Worm (Caenorhabditis elegans) whole organism, mixed stage, embryonic: Measurements from ENCODE around the gene ZK666.1.

ENCODE experiments used
- blmp-1 ChIP-seq: fragments of 150-350 bp; optimal IDR thresholded peaks from 2 replicates; lab custom pipeline; 2014; ENCODE audit warnings: missing biosample characterization, missing genetic modification characterization
- ceh-43 ChIP-seq: fragments of 200-800 bp; sonication (Bioruptor generic); optimal IDR thresholded peaks from 2 replicates; lab custom pipeline; 2018; ENCODE audit warnings: mild to moderate bottlenecking, missing genetic modification characterization, moderate library complexity, missing compliant biosample characterization
- ces-1 ChIP-seq: fragments of 150-350 bp; optimal IDR thresholded peaks from 2 replicates; lab custom pipeline; 2014; ENCODE audit warnings: missing biosample characterization, missing genetic modification reagents, missing genetic modification characterization
- flh-1 ChIP-seq: fragments of 200-800 bp; sonication (Bioruptor generic); optimal IDR thresholded peaks from 2 replicates; lab custom pipeline; 2018; ENCODE audit warnings: mild to moderate bottlenecking, missing genetic modification characterization, moderate library complexity, missing compliant biosample characterization
- lin-13 ChIP-seq: fragments of 150-350 bp; optimal IDR thresholded peaks from 2 replicates; lab custom pipeline; 2014; ENCODE audit warnings: missing biosample characterization, missing genetic modification characterization
- lin-32 ChIP-seq: fragments of 200-800 bp; sonication (Bioruptor generic); optimal IDR thresholded peaks from 2 replicates; lab custom pipeline; 2018; ENCODE audit warnings: mild to moderate bottlenecking, missing genetic modification characterization, missing compliant biosample characterization
- mab-5 ChIP-seq: fragments of 150-350 bp; optimal IDR thresholded peaks from 2 replicates; lab custom pipeline; 2014; ENCODE audit warnings: missing biosample characterization, missing genetic modification characterization
- pha-4 ChIP-seq: fragments of 150-350 bp; optimal IDR thresholded peaks from 2 replicates; lab custom pipeline; 2018; ENCODE audit warnings: missing biosample characterization, missing genetic modification reagents, missing genetic modification characterization
- snpc-4 ChIP-seq: fragments of 150-350 bp; optimal IDR thresholded peaks from 2 replicates; lab custom pipeline; 2014; ENCODE audit warnings: missing biosample characterization, missing genetic modification characterization
- unc-120 ChIP-seq: sonication (generic microtip); optimal IDR thresholded peaks from 2 replicates; lab custom pipeline; 2017; ENCODE audit warnings: missing genetic modification characterization, missing compliant biosample characterization; ENCODE audit not compliant: poor library complexity, severe bottlenecking
- unc-62 ChIP-seq: fragments of 150-350 bp; optimal IDR thresholded peaks from 2 replicates; lab custom pipeline; 2014; ENCODE audit warnings: missing biosample characterization, missing genetic modification reagents, missing genetic modification characterization

- no peak for TF ChIP-seq lin-32 (GFP tag; lab: Kevin White, UChicago)
- no peak for TF ChIP-seq mab-5 (tag; lab: Kevin White, UChicago)
- no peak for TF ChIP-seq unc-62
- TF ChIP-seq pha-4 = no peak
- TF ChIP-seq ceh-43 (GFP tag; lab: Kevin White, UChicago) = no peak
- TF ChIP-seq snpc-4 (tag; lab: Kevin White, UChicago) = no peak
- no peak for TF ChIP-seq blmp-1 (tag; lab: Kevin White, UChicago)
- no peak for TF ChIP-seq unc-120 (tag; lab: Kevin White, UChicago)
- TF ChIP-seq ces-1 (GFP tag; lab: Kevin White, UChicago) = no peak
- TF ChIP-seq lin-13 (tag; lab: Kevin White, UChicago) = no peak
- TF ChIP-seq flh-1 (GFP tag; lab: Kevin White, UChicago) = no peak
Observed at ce11 chrII:10471790-10472189, 643 bp upstream of the ZK666.1 start, which contains the start of gene ZK666.2.
